Worm (Caenorhabditis elegans) whole organism, L3 larva: ENCODE results near the gene ocr-2.
A peak's percentile ranks its signal among the peaks of the same experiment; 100 is the strongest.

ENCODE experiments used
- R02D3.7 ChIP-seq: fragments of 150-350 bp; optimal IDR thresholded peaks from 2 replicates; lab custom pipeline; 2014; ENCODE audit warnings: missing biosample characterization, missing genetic modification characterization
- ZK546.5 ChIP-seq: sonication (generic microtip); optimal IDR thresholded peaks from 2 replicates; lab custom pipeline; 2017; ENCODE audit warnings: missing biosample characterization, missing genetic modification characterization
- aly-2 ChIP-seq: fragments of 150-350 bp; optimal IDR thresholded peaks from 2 replicates; lab custom pipeline; 2014; ENCODE audit warnings: missing biosample characterization, missing genetic modification characterization
- ama-1 ChIP-seq: fragments of 150-350 bp; optimal IDR thresholded peaks from 2 replicates; lab custom pipeline; 2018
- ceh-16 ChIP-seq: sonication (generic microtip); optimal IDR thresholded peaks from 2 replicates; lab custom pipeline; 2017; ENCODE audit warnings: missing biosample characterization, missing genetic modification characterization
- ceh-9 ChIP-seq: sonication (generic microtip); optimal IDR thresholded peaks from 2 replicates; lab custom pipeline; 2018; ENCODE audit warnings: missing biosample characterization, missing genetic modification characterization
- daf-12 ChIP-seq: fragments of 150-350 bp; optimal IDR thresholded peaks from 2 replicates; lab custom pipeline; 2014; ENCODE audit warnings: missing biosample characterization, missing genetic modification reagents, missing genetic modification characterization
- egl-27 ChIP-seq: sonication (generic microtip); optimal IDR thresholded peaks from 4 replicates; lab custom pipeline; 2017; ENCODE audit warnings: missing biosample characterization, missing genetic modification reagents, missing genetic modification characterization
- egl-5 ChIP-seq: fragments of 150-350 bp; optimal IDR thresholded peaks from 2 replicates; lab custom pipeline; 2017; ENCODE audit warnings: missing biosample characterization, missing genetic modification reagents, missing genetic modification characterization, inconsistent platforms
- elt-1 ChIP-seq: fragments of 150-350 bp; optimal IDR thresholded peaks from 2 replicates; lab custom pipeline; 2014; ENCODE audit warnings: missing biosample characterization, missing genetic modification characterization
- elt-2 ChIP-seq: sonication (generic microtip); optimal IDR thresholded peaks from 2 replicates; lab custom pipeline; 2016; ENCODE audit warnings: missing genetic modification reagents, mild to moderate bottlenecking, missing genetic modification characterization, missing compliant biosample characterization
- elt-3 ChIP-seq, 3 experiments: fragments of 150-350 bp in 1 of 3; sonication (generic microtip) in 2 of 3; optimal IDR thresholded peaks; 2 replicates in 2 of 3; 4 replicates in 1 of 3; lab custom pipeline; 2014 to 2017; ENCODE audit warnings: missing biosample characterization in 3 of 3, missing genetic modification characterization in 3 of 3
- eor-1 ChIP-seq, 2 experiments: fragments of 150-350 bp; optimal IDR thresholded peaks; 2 replicates each; lab custom pipeline; 2014 to 2018; ENCODE audit warnings: missing biosample characterization in 2 of 2, missing genetic modification characterization in 2 of 2
- hmg-11 ChIP-seq: sonication (generic microtip); optimal IDR thresholded peaks from 2 replicates; lab custom pipeline; 2016; ENCODE audit warnings: missing genetic modification characterization, missing compliant biosample characterization
- jun-1 ChIP-seq: fragments of 150-350 bp; optimal IDR thresholded peaks from 2 replicates; lab custom pipeline; 2014; ENCODE audit warnings: missing biosample characterization, missing genetic modification reagents, missing genetic modification characterization
- lin-15B ChIP-seq: fragments of 150-350 bp; optimal IDR thresholded peaks from 2 replicates; lab custom pipeline; 2014; ENCODE audit warnings: missing biosample characterization, missing genetic modification characterization
- lin-39 ChIP-seq: fragments of 150-350 bp; optimal IDR thresholded peaks from 2 replicates; lab custom pipeline; 2018; ENCODE audit warnings: missing biosample characterization, missing genetic modification reagents, missing genetic modification characterization
- mml-1 ChIP-seq: fragments of 150-350 bp; sonication (generic microtip); optimal IDR thresholded peaks from 3 replicates; lab custom pipeline; 2014; ENCODE audit warnings: missing biosample characterization, missing genetic modification characterization
- nfya-1 ChIP-seq: sonication (generic microtip); optimal IDR thresholded peaks from 2 replicates; lab custom pipeline; 2017; ENCODE audit warnings: missing genetic modification characterization, mild to moderate bottlenecking, missing compliant biosample characterization, antibody characterized with exemption, moderate library complexity; ENCODE audit not compliant: insufficient read depth
- nhr-11 ChIP-seq: fragments of 150-350 bp; optimal IDR thresholded peaks from 2 replicates; lab custom pipeline; 2014; ENCODE audit warnings: missing biosample characterization, missing genetic modification characterization
- nhr-12 ChIP-seq: fragments of 150-350 bp; optimal IDR thresholded peaks from 2 replicates; lab custom pipeline; 2014; ENCODE audit warnings: missing biosample characterization, missing genetic modification characterization
- nhr-23 ChIP-seq: fragments of 150-350 bp; optimal IDR thresholded peaks from 2 replicates; lab custom pipeline; 2014; ENCODE audit warnings: missing biosample characterization, missing genetic modification reagents, missing genetic modification characterization
- nhr-237 ChIP-seq: fragments of 150-350 bp; optimal IDR thresholded peaks from 2 replicates; lab custom pipeline; 2014; ENCODE audit warnings: missing biosample characterization, missing genetic modification characterization
- nhr-25 ChIP-seq: sonication (generic microtip); optimal IDR thresholded peaks from 2 replicates; lab custom pipeline; 2017; ENCODE audit warnings: missing biosample characterization, missing genetic modification characterization
- nhr-28 ChIP-seq: fragments of 150-350 bp; optimal IDR thresholded peaks from 2 replicates; lab custom pipeline; 2014; ENCODE audit warnings: missing biosample characterization, missing genetic modification characterization
- nhr-76 ChIP-seq: fragments of 150-350 bp; sonication (generic microtip); optimal IDR thresholded peaks from 5 replicates; lab custom pipeline; 2014; ENCODE audit warnings: missing biosample characterization, missing genetic modification characterization
- nhr-77 ChIP-seq: fragments of 150-350 bp; optimal IDR thresholded peaks from 2 replicates; lab custom pipeline; 2014; ENCODE audit warnings: missing biosample characterization, missing genetic modification characterization
- pha-4 ChIP-seq: fragments of 150-350 bp; optimal IDR thresholded peaks from 2 replicates; lab custom pipeline; 2014; ENCODE audit warnings: missing biosample characterization, missing genetic modification reagents, missing genetic modification characterization
- pqm-1 ChIP-seq: fragments of 150-350 bp; optimal IDR thresholded peaks from 2 replicates; lab custom pipeline; 2017; ENCODE audit warnings: missing biosample characterization, missing genetic modification characterization, inconsistent platforms
- sea-2 ChIP-seq: fragments of 150-350 bp; sonication (generic microtip); optimal IDR thresholded peaks from 4 replicates; lab custom pipeline; 2014; ENCODE audit warnings: missing biosample characterization, missing genetic modification reagents, missing genetic modification characterization
- skn-1 ChIP-seq: fragments of 150-350 bp; optimal IDR thresholded peaks from 2 replicates; lab custom pipeline; 2014; ENCODE audit warnings: missing biosample characterization, missing genetic modification characterization
- tbx-2 ChIP-seq: sonication (generic microtip); optimal IDR thresholded peaks from 2 replicates; lab custom pipeline; 2016; ENCODE audit warnings: mild to moderate bottlenecking, missing genetic modification characterization, missing compliant biosample characterization
- unc-39 ChIP-seq: sonication (generic microtip); optimal IDR thresholded peaks from 4 replicates; lab custom pipeline; 2017; ENCODE audit warnings: missing biosample characterization, missing genetic modification characterization
- zag-1 ChIP-seq: fragments of 150-350 bp; optimal IDR thresholded peaks from 2 replicates; lab custom pipeline; 2014; ENCODE audit warnings: missing biosample characterization, missing genetic modification characterization
- ztf-11 ChIP-seq: fragments of 150-350 bp; optimal IDR thresholded peaks from 2 replicates; lab custom pipeline; 2014; ENCODE audit warnings: missing biosample characterization, missing genetic modification characterization
- ztf-4 ChIP-seq: fragments of 150-350 bp; optimal IDR thresholded peaks from 2 replicates; lab custom pipeline; 2014; ENCODE audit warnings: missing biosample characterization, missing genetic modification characterization

Gene ocr-2

ce11 chrIV:8199824-8200223 lies 20.1 kb downstream of the ocr-2 start:
- TF ChIP-seq elt-2 (tag; lab: Kevin White, UChicago): peak; percentile 77
- TF ChIP-seq sea-2 (GFP tag; lab: Kevin White, UChicago): no peak
- TF ChIP-seq pqm-1 (tag; lab: Kevin White, UChicago): peak; percentile 18
- TF ChIP-seq pha-4 (tag; lab: Kevin White, UChicago): peak; percentile 66
- TF ChIP-seq skn-1 (tag; lab: Kevin White, UChicago): peak; percentile 27

- TF ChIP-seq nhr-25 (tag; lab: Kevin White, UChicago): no peak
- TF ChIP-seq nhr-237: no peak
- TF ChIP-seq pqm-1 (tag; lab: Kevin White, UChicago): no peak
- TF ChIP-seq pha-4 (tag; lab: Kevin White, UChicago): no peak
- no peak for TF ChIP-seq elt-3 (tag; optimal IDR thresholded peaks at IDR 0.05; lab: Kevin White, UChicago)
- no peak for TF ChIP-seq jun-1 (tag; lab: Kevin White, UChicago)
- TF ChIP-seq eor-1 (tag; optimal IDR thresholded peaks at IDR 0.05; lab: Kevin White, UChicago): no peak
- TF ChIP-seq lin-15B (tag; lab: Kevin White, UChicago): no peak
Observed at ce11 chrIV:8199274-8199673, 20.6 kb downstream of the ocr-2 start.

ce11 chrIV:8198851-8199250 lies 21.0 kb downstream of the ocr-2 start, which contains the start of gene wsp-1:
Gene wsp-1, minus strand, starts transcription at chrIV:8198951.
- TF ChIP-seq jun-1 (tag; lab: Kevin White, UChicago): no peak
- TF ChIP-seq daf-12 (tag; lab: Kevin White, UChicago): no peak
- TF ChIP-seq zag-1 (tag; lab: Kevin White, UChicago): no peak
- no peak for TF ChIP-seq nhr-76 (tag; lab: Kevin White, UChicago)
- no peak for TF ChIP-seq elt-3 (tag; optimal IDR thresholded peaks at IDR 0.05; lab: Kevin White, UChicago)
- no peak for TF ChIP-seq egl-5 (tag; lab: Kevin White, UChicago)
- TF ChIP-seq tbx-2 (tag; lab: Kevin White, UChicago): no peak
- TF ChIP-seq ceh-9 (tag; lab: Kevin White, UChicago): no peak
- TF ChIP-seq nhr-11 (tag; lab: Kevin White, UChicago): no peak
- TF ChIP-seq nhr-12 (tag; lab: Kevin White, UChicago): no peak
- TF ChIP-seq ama-1 (lab: Kevin White, UChicago): no peak
- no peak for TF ChIP-seq elt-1

- no peak for TF ChIP-seq R02D3.7 (tag; lab: Kevin White, UChicago)
- no peak for TF ChIP-seq nfya-1 (tag; lab: Kevin White, UChicago)
- TF ChIP-seq skn-1 (tag; lab: Kevin White, UChicago): no peak
- TF ChIP-seq aly-2 (tag; lab: Kevin White, UChicago): no peak
- TF ChIP-seq nhr-12 (tag; lab: Kevin White, UChicago): no peak
- no peak for TF ChIP-seq nhr-11 (tag; lab: Kevin White, UChicago)
- no peak for TF ChIP-seq nhr-23
- no peak for TF ChIP-seq ZK546.5
- no peak for TF ChIP-seq ztf-4
- no peak for TF ChIP-seq ceh-16 (tag; lab: Kevin White, UChicago)
- TF ChIP-seq ceh-9 (tag; lab: Kevin White, UChicago): no peak
- no peak for TF ChIP-seq ztf-11 (tag; lab: Kevin White, UChicago)
Observed at ce11 chrIV:8192878-8193277, 27.0 kb downstream of the ocr-2 start.

ce11 chrIV:8189667-8190066 lies 30.2 kb downstream of the ocr-2 start:
- TF ChIP-seq aly-2 (tag; lab: Kevin White, UChicago) (no peak), zag-1 (tag; lab: Kevin White, UChicago) (no peak), nhr-77 (tag; lab: Kevin White, UChicago) (no peak), ama-1 (lab: Kevin White, UChicago) (no peak), unc-39 (tag; lab: Kevin White, UChicago) (no peak), nhr-28 (tag; lab: Kevin White, UChicago) (no peak), egl-27 (tag; lab: Kevin White, UChicago) (no peak), pqm-1 (tag; lab: Kevin White, UChicago) (no peak), sea-2 (GFP tag; lab: Kevin White, UChicago) (no peak), lin-39 (no peak), ztf-4 (no peak), hmg-11 (no peak), skn-1 (tag; lab: Kevin White, UChicago) (no peak), mml-1 (tag; lab: Kevin White, UChicago) (no peak), nhr-237 (no peak), nhr-25 (tag; lab: Kevin White, UChicago) (no peak), egl-5 (tag; lab: Kevin White, UChicago) (no peak), lin-15B (tag; lab: Kevin White, UChicago) (no peak), nfya-1 (tag; lab: Kevin White, UChicago) (no peak)
